Worm (Caenorhabditis elegans): Measurements from ENCODE around the gene F14D2.7.

- TF ChIP-seq aly-2 (tag; optimal IDR thresholded peaks at IDR 0.05) = no peak
- TF ChIP-seq nhr-11 (tag; optimal IDR thresholded peaks at IDR 0.05) = no peak
Measured at ce11 chrII:3367100-3367499, 28.6 kb upstream of the F14D2.7 start, which contains the start of gene Y49F6C.6.
